Fruit fly (Drosophila melanogaster): ENCODE data around the gene CG7430.

DNA sequence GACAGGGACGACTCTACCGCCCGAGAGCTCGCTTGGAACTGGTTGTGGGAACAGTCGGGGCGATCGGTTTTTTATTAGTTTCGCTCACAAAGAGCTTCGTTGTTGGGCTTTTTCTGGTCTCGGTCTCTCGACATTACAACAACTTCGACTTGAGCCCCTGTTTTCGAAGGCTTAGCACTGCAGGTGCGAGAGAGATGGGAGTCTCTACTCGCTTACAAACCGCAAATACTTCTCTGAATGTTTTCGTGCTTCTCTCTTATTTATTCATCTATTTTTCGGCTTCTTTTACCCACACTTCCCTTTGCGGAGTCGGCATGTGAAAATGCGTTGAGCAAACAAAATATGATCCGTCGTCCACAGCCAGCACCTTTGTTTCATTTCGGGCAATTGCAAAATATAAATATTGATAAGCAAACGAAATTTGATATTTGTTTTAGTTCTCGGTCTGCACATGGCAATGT, 49.1 kb downstream of the CG7430 start, which contains the start of gene Tsp74F:
- TF ChIP-seq pan (optimal IDR thresholded peaks at IDR 0.05) (no peak), psq (optimal IDR thresholded peaks at IDR 0.05) (no peak), EcR (GFP tag; optimal IDR thresholded peaks at IDR 0.05) (no peak), Dll (optimal IDR thresholded peaks at IDR 0.05) (no peak)

Data from whole organism.